Fruit fly (Drosophila melanogaster) whole organism, prepupa: ENCODE data around the gene Gk2.

Experiments
- CG10631 ChIP-seq: fragments of 200-800 bp; sonication (Bioruptor generic); optimal IDR thresholded peaks from 2 replicates; lab custom pipeline; 2016; ENCODE audit warnings: missing biosample characterization, missing genetic modification characterization
- CG31627 ChIP-seq: fragments of 200-800 bp; sonication (Bioruptor generic); optimal IDR thresholded peaks from 3 replicates; lab custom pipeline; 2016; ENCODE audit warnings: missing biosample characterization, missing genetic modification characterization
- CG6854 ChIP-seq: fragments of 200-800 bp; sonication (Bioruptor generic); optimal IDR thresholded peaks from 2 replicates; lab custom pipeline; 2017; ENCODE audit warnings: missing biosample characterization, mild to moderate bottlenecking, missing genetic modification characterization
- CG9139 ChIP-seq: fragments of 200-800 bp; sonication (Bioruptor generic); optimal IDR thresholded peaks from 3 replicates; lab custom pipeline; 2017; ENCODE audit warnings: missing biosample characterization, mild to moderate bottlenecking, missing genetic modification characterization
- Eip93F ChIP-seq: fragments of 200-800 bp; sonication (Bioruptor generic); optimal IDR thresholded peaks from 2 replicates; lab custom pipeline; 2016; ENCODE audit warnings: missing biosample characterization, mild to moderate bottlenecking, missing genetic modification characterization
- Ets96B ChIP-seq: fragments of 200-800 bp; optimal IDR thresholded peaks from 2 replicates; lab custom pipeline; 2019; ENCODE audit warnings: missing biosample characterization, mild to moderate bottlenecking, missing genetic modification characterization, moderate library complexity
- Hr39 ChIP-seq: fragments of 200-800 bp; sonication (Bioruptor generic); optimal IDR thresholded peaks from 2 replicates; lab custom pipeline; 2016; ENCODE audit warnings: missing biosample characterization, missing genetic modification characterization
- Sox102F ChIP-seq: fragments of 200-800 bp; sonication (Bioruptor generic); optimal IDR thresholded peaks from 2 replicates; lab custom pipeline; 2016; ENCODE audit warnings: missing biosample characterization, mild to moderate bottlenecking, missing genetic modification characterization
- Sox15 ChIP-seq: fragments of 200-800 bp; sonication (Bioruptor generic); optimal IDR thresholded peaks from 3 replicates; lab custom pipeline; 2016; ENCODE audit warnings: missing biosample characterization, missing genetic modification characterization
- pdm3 ChIP-seq: fragments of 200-800 bp; sonication (Bioruptor generic); optimal IDR thresholded peaks from 3 replicates; lab custom pipeline; 2016; ENCODE audit warnings: missing biosample characterization, missing genetic modification characterization
- salr ChIP-seq, 2 experiments: fragments of 200-800 bp; sonication (Bioruptor generic); optimal IDR thresholded peaks; 3 replicates each; lab custom pipeline; 2016 to 2018; ENCODE audit warnings: missing biosample characterization in 2 of 2, missing genetic modification characterization in 2 of 2, mild to moderate bottlenecking in 1 of 2

dm6 chr3L:1738375-1739328, at the start of gene Gk2:
- TF ChIP-seq Eip93F (GFP tag; lab: Kevin White, UChicago) (no peak), CG31627 (GFP tag; lab: Kevin White, UChicago) (no peak), CG6854 (GFP tag; lab: Kevin White, UChicago) (no peak), Ets96B (tag; lab: Kevin White, UChicago) (no peak), salr (GFP tag; optimal IDR thresholded peaks at IDR 0.05; lab: Kevin White, UChicago) (no peak), Sox15 (GFP tag; lab: Kevin White, UChicago) (no peak), CG10631 (no peak), Hr39 (GFP tag; lab: Kevin White, UChicago) (no peak), Sox102F (GFP tag; lab: Kevin White, UChicago) (no peak), pdm3 (no peak), CG9139 (no peak)
